Fruit fly (Drosophila melanogaster): ENCODE results near the gene MED30.
A peak's percentile ranks its signal among the peaks of the same experiment; 100 is the strongest.

The MED30 gene

DNA sequence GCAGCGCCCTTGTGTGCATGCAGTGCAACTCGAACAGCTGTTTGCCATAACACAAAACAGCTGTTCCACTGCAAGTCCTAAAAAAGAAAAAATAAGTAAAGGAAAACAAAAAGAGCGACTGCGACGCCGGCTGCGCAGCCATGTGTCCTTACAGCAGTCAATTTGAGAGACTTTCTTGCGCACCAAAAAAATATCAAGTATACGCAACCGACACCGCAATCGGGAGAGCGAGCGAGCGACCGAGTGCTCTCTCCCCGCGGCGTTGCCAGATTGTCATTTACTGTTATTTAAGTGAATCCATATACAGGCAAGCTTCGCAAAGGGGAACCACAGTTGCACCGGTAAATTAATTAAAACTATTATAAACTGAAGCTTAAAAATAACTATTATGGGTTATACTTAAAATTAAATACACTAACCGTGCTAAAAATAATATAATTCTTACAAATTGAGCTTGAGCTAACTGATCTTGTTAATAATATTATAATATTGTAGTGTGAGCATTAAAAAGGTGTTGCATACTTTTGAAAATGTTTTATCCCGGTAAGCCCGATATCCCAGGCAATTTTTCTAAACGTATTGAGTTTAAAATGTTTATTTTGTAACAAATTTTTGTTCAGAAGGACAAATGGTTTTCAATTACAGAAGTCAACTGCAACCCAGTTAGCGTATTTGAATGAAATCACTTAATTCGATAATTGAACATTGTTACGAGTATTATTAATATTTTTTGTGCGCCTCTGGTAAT, 23.8 kb downstream of the MED30 start (continued):
- no peak for TF ChIP-seq chinmo (GFP tag; IDR thresholded peaks at IDR 0.05; ENCODE audit: partially characterized antibody)
- TF ChIP-seq ems (GFP tag; optimal IDR thresholded peaks at IDR 0.05) = peak; percentile 18
- TF ChIP-seq pan (optimal IDR thresholded peaks at IDR 0.05) = no peak
- TF ChIP-seq pan (GFP tag; optimal IDR thresholded peaks at IDR 0.05 in 1 of 2, IDR thresholded peaks at IDR 0.05 in 1 of 2) = peak in 1 of 2 experiments; percentile 71
- TF ChIP-seq croc (GFP tag; conservative IDR thresholded peaks at IDR 0.05) = no peak
- TF ChIP-seq hb (GFP tag; IDR thresholded peaks at IDR 0.05; ENCODE audit: partially characterized antibody) = no peak
- no peak for TF ChIP-seq H15 (GFP tag; IDR thresholded peaks at IDR 0.05)
- no peak for TF ChIP-seq nerfin-1 (tag; optimal IDR thresholded peaks at IDR 0.05)
- no peak for TF ChIP-seq CG7928 (GFP tag; optimal IDR thresholded peaks at IDR 0.05)
- TF ChIP-seq Trl (optimal IDR thresholded peaks at IDR 0.05) = peak; percentile 72 to 83
- peak; percentile 12 for TF ChIP-seq Trl (GFP tag; optimal IDR thresholded peaks at IDR 0.05)
- TF ChIP-seq Asciz (GFP tag; optimal IDR thresholded peaks at IDR 0.05) = no peak
- no peak for TF ChIP-seq slou (GFP tag; optimal IDR thresholded peaks at IDR 0.05)
- TF ChIP-seq Mrtf (GFP tag; IDR thresholded peaks at IDR 0.05) = no peak; the same call in 2 of the 3 replicates
- TF ChIP-seq zf30C (GFP tag; optimal IDR thresholded peaks at IDR 0.05) = no peak
- no peak for TF ChIP-seq wek (GFP tag; optimal IDR thresholded peaks at IDR 0.05)
- TF ChIP-seq nerfin-2 (GFP tag; IDR thresholded peaks at IDR 0.05; ENCODE audit: partially characterized antibody) = no peak
- 0 out of 3 replicates have a peak, but pooled peaks have one; percentile 48 for TF ChIP-seq CG17361 (GFP tag; IDR thresholded peaks at IDR 0.05)
- no peak for TF ChIP-seq kah (GFP tag; optimal IDR thresholded peaks at IDR 0.05)
- no peak for TF ChIP-seq Six4 (GFP tag; optimal IDR thresholded peaks at IDR 0.05)
- no peak for TF ChIP-seq CTCF (GFP tag; optimal IDR thresholded peaks at IDR 0.05)
- TF ChIP-seq CG3726 (GFP tag; IDR thresholded peaks at IDR 0.05) = no peak
- peak; percentile 71; the same call in 2 of the 4 replicates for TF ChIP-seq Gug (GFP tag; IDR thresholded peaks at IDR 0.05)
- no peak for TF ChIP-seq Vsx1 (GFP tag; optimal IDR thresholded peaks at IDR 0.05)
- TF ChIP-seq CG1832 (GFP tag; optimal IDR thresholded peaks at IDR 0.05) = no peak
- peak; percentile 24 for TF ChIP-seq dmrt99B (tag; optimal IDR thresholded peaks at IDR 0.05)
- TF ChIP-seq CG16815 (GFP tag; optimal IDR thresholded peaks at IDR 0.05) = peak; percentile 26
- TF ChIP-seq CG2202 (tag; optimal IDR thresholded peaks at IDR 0.05) = no peak
- TF ChIP-seq CG4282 (GFP tag; optimal IDR thresholded peaks at IDR 0.05) = no peak
- TF ChIP-seq danr (GFP tag; IDR thresholded peaks at IDR 0.05) = no peak
- no peak for TF ChIP-seq CG13894 (tag; optimal IDR thresholded peaks at IDR 0.05)
- peak; percentile 32; the same call in 1 of the 2 replicates for TF ChIP-seq esg (GFP tag; conservative IDR thresholded peaks at IDR 0.05)
- peak; percentile 40; the same call in 1 of the 2 replicates for TF ChIP-seq CG3847 (GFP tag; IDR thresholded peaks at IDR 0.05)
- TF ChIP-seq cg (GFP tag; optimal IDR thresholded peaks at IDR 0.05) = peak; percentile 57
- TF ChIP-seq CG9932 (GFP tag; IDR thresholded peaks at IDR 0.05) = peak; percentile 74
- no peak for TF ChIP-seq maf-S (GFP tag; optimal IDR thresholded peaks at IDR 0.05)
- no peak for TF ChIP-seq CG3065 (GFP tag; optimal IDR thresholded peaks at IDR 0.05)
- TF ChIP-seq CG7372 (GFP tag; IDR thresholded peaks at IDR 0.05) = peak; percentile 91
- TF ChIP-seq Dip3 (GFP tag; optimal IDR thresholded peaks at IDR 0.05) = peak; percentile 9
- TF ChIP-seq crol (GFP tag; IDR thresholded peaks at IDR 0.05) = no peak
- TF ChIP-seq da (GFP tag; optimal IDR thresholded peaks at IDR 0.05) = no peak
- TF ChIP-seq Atf-2 (GFP tag; optimal IDR thresholded peaks at IDR 0.05) = no peak
- TF ChIP-seq CG8765 (GFP tag; IDR thresholded peaks at IDR 0.05) = peak; percentile 18; the same call in 1 of the 2 replicates
- no peak for TF ChIP-seq CG13296 (GFP tag; optimal IDR thresholded peaks at IDR 0.05)
- TF ChIP-seq odd (GFP tag; optimal IDR thresholded peaks at IDR 0.05) = no peak
- peak; percentile 28; the same call in 1 of the 2 replicates for TF ChIP-seq CG11085 (GFP tag; IDR thresholded peaks at IDR 0.05)
- no peak for TF ChIP-seq Max (GFP tag; optimal IDR thresholded peaks at IDR 0.05)
- TF ChIP-seq CG8944 (GFP tag; optimal IDR thresholded peaks at IDR 0.05) = no peak
- TF ChIP-seq dpn (GFP tag; optimal IDR thresholded peaks at IDR 0.05) = peak in 1 of 2 experiments; percentile 25
- no peak for TF ChIP-seq CG9609 (GFP tag; optimal IDR thresholded peaks at IDR 0.05)
- TF ChIP-seq Myb (GFP tag; optimal IDR thresholded peaks at IDR 0.05) = no peak

Data from whole organism, embryonic.